Worm (Caenorhabditis elegans): ENCODE measurements around the gene T09F5.1.
"Not testable (repeated sequence)": the region's sequence is repeated elsewhere in the genome, so short reads cannot be mapped to it uniquely, and the experiment has no call there.

T09F5.1 gene

ce11 chrV:15111660-15112059, 37.2 kb upstream of the T09F5.1 start, which contains the start of gene T01G5.7:
T01G5.7 (plus strand) TSS chrV:15111960.
- TF ChIP-seq nhr-23 (tag; optimal IDR thresholded peaks at IDR 0.05) = no peak
- no peak for TF ChIP-seq nhr-10 (tag; optimal IDR thresholded peaks at IDR 0.05)
- no peak for TF ChIP-seq Y55F3AM.14 (GFP tag; optimal IDR thresholded peaks at IDR 0.05)
- TF ChIP-seq R02D3.7 (tag; optimal IDR thresholded peaks at IDR 0.05) = no peak
- TF ChIP-seq nhr-6 (tag; optimal IDR thresholded peaks at IDR 0.05) = no peak

ce11 chrV:15113992-15114391, 34.9 kb upstream of the T09F5.1 start, which contains the start of gene T01G5.6:
T01G5.6 (minus strand) TSS chrV:15114092.
- TF ChIP-seq nhr-10 (tag; optimal IDR thresholded peaks at IDR 0.05) (no peak), skn-1 (tag; optimal IDR thresholded peaks at IDR 0.05) (no peak), mab-5 (tag; optimal IDR thresholded peaks at IDR 0.05) (no peak), gmeb-1 (tag; optimal IDR thresholded peaks at IDR 0.05) (no peak), ceh-16 (tag; optimal IDR thresholded peaks at IDR 0.05) (no peak), blmp-1 (tag; optimal IDR thresholded peaks at IDR 0.05; ENCODE audit: insufficient read depth) (no peak), nhr-77 (tag; optimal IDR thresholded peaks at IDR 0.05) (no peak), nhr-21 (tag; optimal IDR thresholded peaks at IDR 0.05) (no peak), alr-1 (tag; optimal IDR thresholded peaks at IDR 0.05) (no peak), crh-2 (tag; optimal IDR thresholded peaks at IDR 0.05) (no peak), lin-39 (tag; optimal IDR thresholded peaks at IDR 0.05) (no peak), F13H6.1 (tag; optimal IDR thresholded peaks at IDR 0.05) (no peak), ztf-11 (tag; optimal IDR thresholded peaks at IDR 0.05) (no peak), sma-9 (GFP tag; optimal IDR thresholded peaks at IDR 0.05) (no peak), sma-9 (tag; optimal IDR thresholded peaks at IDR 0.05) (no peak), nhr-23 (tag; optimal IDR thresholded peaks at IDR 0.05) (no peak), nhr-11 (tag; optimal IDR thresholded peaks at IDR 0.05) (no peak), ceh-82 (tag; optimal IDR thresholded peaks at IDR 0.05) (no peak)

ce11 chrV:15115968-15116367, 32.9 kb upstream of the T09F5.1 start, which contains the start of gene T01G5.8:
T01G5.8 (plus strand) TSS chrV:15116268.
- not testable (repeated sequence) for TF ChIP-seq nhr-21, C34F6.9, crh-2 (tag; optimal IDR thresholded peaks at IDR 0.05)

ce11 chrV:15119517-15119916, 29.4 kb upstream of the T09F5.1 start, which contains the start of gene flor-1:
flor-1 (minus strand) TSS chrV:15119617.
- no peak for TF ChIP-seq nhr-11 (tag; optimal IDR thresholded peaks at IDR 0.05)

- TF ChIP-seq sma-9 (GFP tag; optimal IDR thresholded peaks at IDR 0.05); sma-9 (tag; optimal IDR thresholded peaks at IDR 0.05); alr-1 (tag; optimal IDR thresholded peaks at IDR 0.05); nhr-129 (tag; optimal IDR thresholded peaks at IDR 0.05): not testable (repeated sequence)
Observed at ce11 chrV:15125162-15125561, 23.7 kb upstream of the T09F5.1 start, which contains the start of gene ugt-30. ugt-30 (minus strand) TSS chrV:15125262.

- TF ChIP-seq aly-2 (tag; optimal IDR thresholded peaks at IDR 0.05) (no peak), nhr-11 (tag; optimal IDR thresholded peaks at IDR 0.05) (no peak), F13H6.1 (tag; optimal IDR thresholded peaks at IDR 0.05) (no peak), nhr-237 (tag; optimal IDR thresholded peaks at IDR 0.05) (no peak), ceh-82 (tag; optimal IDR thresholded peaks at IDR 0.05) (no peak), lin-13 (GFP tag; optimal IDR thresholded peaks at IDR 0.05) (no peak), C34F6.9 (tag; optimal IDR thresholded peaks at IDR 0.05) (no peak), ama-1 (optimal IDR thresholded peaks at IDR 0.05) (no peak), nhr-6 (tag; optimal IDR thresholded peaks at IDR 0.05) (no peak), gmeb-1 (tag; optimal IDR thresholded peaks at IDR 0.05) (no peak)
Observed at ce11 chrV:15127413-15127812, 21.5 kb upstream of the T09F5.1 start, which contains the start of gene srj-27. srj-27 (minus strand) TSS chrV:15127513.

ce11 chrV:15127955-15128354, 20.9 kb upstream of the T09F5.1 start, which contains the start of gene srr-7:
srr-7 (plus strand) TSS chrV:15128255.
- TF ChIP-seq snpc-4 (tag; optimal IDR thresholded peaks at IDR 0.05) (no peak), ztf-4 (tag; optimal IDR thresholded peaks at IDR 0.05) (no peak), lin-11 (tag; optimal IDR thresholded peaks at IDR 0.05) (no peak), Y55F3AM.14 (GFP tag; optimal IDR thresholded peaks at IDR 0.05) (no peak), elt-1 (tag; optimal IDR thresholded peaks at IDR 0.05) (no peak), skn-1 (tag; optimal IDR thresholded peaks at IDR 0.05) (no peak), mab-5 (tag; optimal IDR thresholded peaks at IDR 0.05) (no peak), lsy-2 (tag; optimal IDR thresholded peaks at IDR 0.05) (no peak), R02D3.7 (tag; optimal IDR thresholded peaks at IDR 0.05) (no peak), nhr-10 (tag; optimal IDR thresholded peaks at IDR 0.05) (no peak)

All from whole organism, L2 larva.